Worm (Caenorhabditis elegans): ENCODE results near the gene C54D10.5.

Gene C54D10.5

ce11 chrV:12408525-12408924 lies 20.6 kb upstream of the C54D10.5 start, which contains the start of gene cdr-4:
Gene cdr-4 (minus strand): TSS chrV:12408625.
- TF ChIP-seq ceh-90 (tag; optimal IDR thresholded peaks at IDR 0.05) (no peak), mep-1 (tag; optimal IDR thresholded peaks at IDR 0.05) (no peak), hpl-2 (GFP tag; optimal IDR thresholded peaks at IDR 0.05) (no peak), pax-3 (tag; optimal IDR thresholded peaks at IDR 0.05) (no peak), efl-1 (optimal IDR thresholded peaks at IDR 0.05) (no peak), efl-1 (GFP tag; optimal IDR thresholded peaks at IDR 0.05 in 1 of 2) (no peak)

ce11 chrV:12408996-12409395 lies 20.1 kb upstream of the C54D10.5 start:
- TF ChIP-seq snu-23 (GFP tag; optimal IDR thresholded peaks at IDR 0.05) (peak; percentile 37), nhr-84 (tag; optimal IDR thresholded peaks at IDR 0.05) (no peak), grh-1 (GFP tag; IDR thresholded peaks at IDR 0.05) (no peak), C04F5.9 (tag; optimal IDR thresholded peaks at IDR 0.05) (no peak), fkh-4 (tag; optimal IDR thresholded peaks at IDR 0.05; ENCODE audit: borderline replicate concordance) (no peak), pax-3 (tag; optimal IDR thresholded peaks at IDR 0.05) (no peak), nhr-28 (tag; optimal IDR thresholded peaks at IDR 0.05) (peak; percentile 17), lin-35 (GFP tag; optimal IDR thresholded peaks at IDR 0.05) (peak in 1 of 2 experiments; percentile 3), skn-1 (tag; optimal IDR thresholded peaks at IDR 0.05) (peak; percentile 85), lin-39 (tag; optimal IDR thresholded peaks at IDR 0.05) (no peak), irx-1 (tag; optimal IDR thresholded peaks at IDR 0.05) (no peak), nhr-12 (tag; optimal IDR thresholded peaks at IDR 0.05) (no peak), egl-13 (tag; optimal IDR thresholded peaks at IDR 0.05) (no peak), nhr-71 (tag; optimal IDR thresholded peaks at IDR 0.05) (peak; percentile 17), ceh-88 (GFP tag; IDR thresholded peaks at IDR 0.05) (no peak), lir-3 (tag; optimal IDR thresholded peaks at IDR 0.05; ENCODE audit: poor library complexity) (no peak), sox-4 (tag; optimal IDR thresholded peaks at IDR 0.05) (no peak), mab-9 (GFP tag; IDR thresholded peaks at IDR 0.05) (no peak), lin-14 (GFP tag; optimal IDR thresholded peaks at IDR 0.05) (peak; percentile 72), ama-1 (optimal IDR thresholded peaks at IDR 0.05) (no peak), blmp-1 (tag; optimal IDR thresholded peaks at IDR 0.05) (peak; percentile 48), swsn-7 (tag; optimal IDR thresholded peaks at IDR 0.05) (no peak), lin-15B (tag; optimal IDR thresholded peaks at IDR 0.05) (no peak), sup-37 (GFP tag; optimal IDR thresholded peaks at IDR 0.05) (no peak), dpl-1 (GFP tag; optimal IDR thresholded peaks at IDR 0.05) (no peak), unc-86 (tag; optimal IDR thresholded peaks at IDR 0.05) (no peak), ceh-90 (tag; optimal IDR thresholded peaks at IDR 0.05) (no peak), rnt-1 (tag; optimal IDR thresholded peaks at IDR 0.05) (no peak), xbp-1 (tag; optimal IDR thresholded peaks at IDR 0.05) (peak; percentile 62), ceh-82 (tag; optimal IDR thresholded peaks at IDR 0.05) (peak in 1 of 3 experiments; percentile 12), pag-3 (tag; optimal IDR thresholded peaks at IDR 0.05; ENCODE audit: borderline replicate concordance, insufficient read depth) (no peak), fkh-10 (GFP tag; optimal IDR thresholded peaks at IDR 0.05) (no peak), nhr-76 (tag; optimal IDR thresholded peaks at IDR 0.05) (no peak), elt-3 (tag; optimal IDR thresholded peaks at IDR 0.05) (peak in 1 of 6 experiments; percentile 0), efl-1 (optimal IDR thresholded peaks at IDR 0.05) (peak in 1 of 2 experiments; percentile 34), efl-1 (GFP tag; optimal IDR thresholded peaks at IDR 0.05 in 1 of 2) (no peak), nhr-20 (tag; optimal IDR thresholded peaks at IDR 0.05) (peak; percentile 45), nhr-11 (tag; optimal IDR thresholded peaks at IDR 0.05) (no peak), ztf-4 (tag; optimal IDR thresholded peaks at IDR 0.05) (no peak), tbx-2 (tag; optimal IDR thresholded peaks at IDR 0.05) (no peak), nhr-85 (tag) (peak; percentile 66)

Measured in whole organism, L1 larva.